Worm (Caenorhabditis elegans) whole organism, L3 larva: ENCODE data around the gene F25D1.5.

Source experiments
- ZK546.5 ChIP-seq: sonication (generic microtip); optimal IDR thresholded peaks from 2 replicates; lab custom pipeline; 2017; ENCODE audit warnings: missing biosample characterization, missing genetic modification characterization
- aly-2 ChIP-seq: fragments of 150-350 bp; optimal IDR thresholded peaks from 2 replicates; lab custom pipeline; 2014; ENCODE audit warnings: missing biosample characterization, missing genetic modification characterization
- ceh-28 ChIP-seq: fragments of 150-350 bp; optimal IDR thresholded peaks from 2 replicates; lab custom pipeline; 2014; ENCODE audit warnings: missing biosample characterization, missing genetic modification reagents, missing genetic modification characterization
- elt-1 ChIP-seq: fragments of 150-350 bp; optimal IDR thresholded peaks from 2 replicates; lab custom pipeline; 2014; ENCODE audit warnings: missing biosample characterization, missing genetic modification characterization
- fkh-10 ChIP-seq: sonication (generic microtip); optimal IDR thresholded peaks from 2 replicates; lab custom pipeline; 2017; ENCODE audit warnings: missing biosample characterization, missing genetic modification reagents, missing genetic modification characterization
- fos-1 ChIP-seq: fragments of 150-350 bp; optimal IDR thresholded peaks from 2 replicates; lab custom pipeline; 2014; ENCODE audit warnings: missing biosample characterization, missing genetic modification characterization
- lin-39 ChIP-seq: fragments of 150-350 bp; optimal IDR thresholded peaks from 2 replicates; lab custom pipeline; 2018; ENCODE audit warnings: missing biosample characterization, missing genetic modification reagents, missing genetic modification characterization
- nfya-1 ChIP-seq: sonication (generic microtip); optimal IDR thresholded peaks from 2 replicates; lab custom pipeline; 2017; ENCODE audit warnings: missing genetic modification characterization, mild to moderate bottlenecking, missing compliant biosample characterization, antibody characterized with exemption, moderate library complexity; ENCODE audit not compliant: insufficient read depth
- nhr-11 ChIP-seq: fragments of 150-350 bp; optimal IDR thresholded peaks from 2 replicates; lab custom pipeline; 2014; ENCODE audit warnings: missing biosample characterization, missing genetic modification characterization
- nhr-76 ChIP-seq: fragments of 150-350 bp; sonication (generic microtip); optimal IDR thresholded peaks from 5 replicates; lab custom pipeline; 2014; ENCODE audit warnings: missing biosample characterization, missing genetic modification characterization
- nhr-77 ChIP-seq: fragments of 150-350 bp; optimal IDR thresholded peaks from 2 replicates; lab custom pipeline; 2014; ENCODE audit warnings: missing biosample characterization, missing genetic modification characterization
- pha-4 ChIP-seq: fragments of 150-350 bp; optimal IDR thresholded peaks from 2 replicates; lab custom pipeline; 2014; ENCODE audit warnings: missing biosample characterization, missing genetic modification reagents, missing genetic modification characterization
- unc-39 ChIP-seq: sonication (generic microtip); optimal IDR thresholded peaks from 4 replicates; lab custom pipeline; 2017; ENCODE audit warnings: missing biosample characterization, missing genetic modification characterization
- zag-1 ChIP-seq: fragments of 150-350 bp; optimal IDR thresholded peaks from 2 replicates; lab custom pipeline; 2014; ENCODE audit warnings: missing biosample characterization, missing genetic modification characterization

- TF ChIP-seq nhr-76 (tag; lab: Kevin White, UChicago) (no peak), fos-1 (tag; lab: Kevin White, UChicago) (no peak), unc-39 (tag; lab: Kevin White, UChicago) (no peak), ZK546.5 (tag; lab: Kevin White, UChicago) (no peak), lin-39 (tag; lab: Kevin White, UChicago) (no peak), zag-1 (tag; lab: Kevin White, UChicago) (no peak), aly-2 (no peak), ceh-28 (tag; lab: Kevin White, UChicago) (no peak), fkh-10 (GFP tag; lab: Kevin White, UChicago) (no peak), elt-1 (tag; lab: Kevin White, UChicago) (no peak), nfya-1 (tag; lab: Kevin White, UChicago) (no peak), nhr-77 (tag; lab: Kevin White, UChicago) (peak; percentile 68), nhr-11 (no peak), pha-4 (tag; lab: Kevin White, UChicago) (no peak)
Observed at ce11 chrV:10546749-10547148, at the start of gene F25D1.5.
